Fruit fly (Drosophila melanogaster) whole organism: ENCODE measurements around the gene CG32544.

ENCODE experiments used
- psq ChIP-seq: fragments of >200 bp; optimal IDR thresholded peaks from 2 replicates; lab custom pipeline; 2017
- usp ChIP-seq: fragments of >200 bp; optimal IDR thresholded peaks from 2 replicates; lab custom pipeline; 2017; ENCODE audit warnings: missing biosample characterization, missing genetic modification characterization, mixed read lengths

DNA sequence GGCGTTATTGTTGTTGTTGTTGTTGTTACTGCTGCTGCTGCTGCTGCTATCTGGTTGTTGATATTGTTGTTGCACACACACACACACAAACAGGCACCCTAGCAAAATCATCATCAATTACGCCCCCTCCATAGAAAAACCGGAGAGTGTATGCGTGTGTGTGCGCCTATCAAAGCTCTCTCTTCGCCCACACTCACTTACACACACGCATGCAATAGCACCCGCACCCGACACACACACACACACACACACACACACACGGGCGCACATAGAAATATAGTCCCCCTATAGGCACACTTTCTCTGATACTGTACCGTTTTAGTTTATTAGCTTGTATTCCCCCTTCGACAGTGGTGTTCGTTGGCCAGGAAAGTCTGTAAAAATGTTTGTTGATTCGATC is 45.7 kb upstream of the CG32544 start:
- TF ChIP-seq usp: no peak
- TF ChIP-seq psq (lab: Kevin White, UChicago): no peak
